Fruit fly (Drosophila melanogaster) whole organism, embryonic: ENCODE measurements around the gene Blm.

Experiments used
- Abd-B ChIP-seq: fragments of 200-800 bp; sonication (Bioruptor generic); optimal IDR thresholded peaks from 2 replicates; lab custom pipeline; 2018; ENCODE audit warnings: missing biosample characterization, mild to moderate bottlenecking, missing genetic modification characterization, moderate library complexity
- Adf1 ChIP-seq: fragments of 200-800 bp; sonication (Bioruptor generic); IDR thresholded peaks from 2 replicates; pipeline ENCODE4 v1.3.6; 2022; ENCODE audit warnings: missing biosample characterization, missing genetic modification characterization
- B-H1 ChIP-seq: fragments of 200-800 bp; sonication (Bioruptor generic); IDR thresholded peaks from 3 replicates; pipeline ENCODE4 v1.3.6; 2022; ENCODE audit warnings: missing biosample characterization, missing genetic modification characterization
- BEAF-32 ChIP-seq: fragments of 200-800 bp; sonication (Bioruptor generic); optimal IDR thresholded peaks from 3 replicates; lab custom pipeline; 2017; ENCODE audit warnings: missing biosample characterization, missing genetic modification characterization, mild to moderate bottlenecking, moderate library complexity, missing genetic modification reagents
- CG12071 ChIP-seq: fragments of 200-800 bp; sonication (Bioruptor generic); optimal IDR thresholded peaks from 3 replicates; lab custom pipeline; 2018; ENCODE audit warnings: missing biosample characterization, mild to moderate bottlenecking, missing genetic modification characterization
- CG12942 ChIP-seq: fragments of 200-800 bp; sonication (Bioruptor generic); optimal IDR thresholded peaks from 3 replicates; lab custom pipeline; 2016; ENCODE audit warnings: missing biosample characterization, missing genetic modification characterization
- CG13624 ChIP-seq: fragments of 200-800 bp; sonication (Bioruptor generic); optimal IDR thresholded peaks from 2 replicates; lab custom pipeline; 2016; ENCODE audit warnings: missing biosample characterization, missing genetic modification characterization
- CG17359 ChIP-seq: fragments of 200-800 bp; sonication (Bioruptor generic); optimal IDR thresholded peaks from 3 replicates; lab custom pipeline; 2018; ENCODE audit warnings: missing biosample characterization, mild to moderate bottlenecking, missing genetic modification characterization, moderate library complexity
- CG17385 ChIP-seq: fragments of 200-800 bp; sonication (Bioruptor generic); optimal IDR thresholded peaks from 3 replicates; lab custom pipeline; 2018; ENCODE audit warnings: missing biosample characterization, mild to moderate bottlenecking, missing genetic modification characterization
- CG18764 ChIP-seq: fragments of 200-800 bp; sonication (Bioruptor generic); optimal IDR thresholded peaks from 3 replicates; lab custom pipeline; 2016; ENCODE audit warnings: missing biosample characterization, missing genetic modification characterization
- CG34376 ChIP-seq: fragments of 200-800 bp; sonication (Bioruptor generic); optimal IDR thresholded peaks from 2 replicates; lab custom pipeline; 2018; ENCODE audit warnings: missing biosample characterization, mild to moderate bottlenecking, missing genetic modification characterization
- CG3838 ChIP-seq: fragments of 200-800 bp; sonication (Bioruptor generic); optimal IDR thresholded peaks from 3 replicates; lab custom pipeline; 2016; ENCODE audit warnings: missing biosample characterization, missing genetic modification characterization
- CG4282 ChIP-seq: fragments of 200-800 bp; sonication (Bioruptor generic); optimal IDR thresholded peaks from 2 replicates; lab custom pipeline; 2016; ENCODE audit warnings: missing biosample characterization, missing genetic modification characterization
- CG6854 ChIP-seq: fragments of 200-800 bp; sonication (Bioruptor generic); optimal IDR thresholded peaks from 3 replicates; lab custom pipeline; 2017; ENCODE audit warnings: missing biosample characterization, mild to moderate bottlenecking, missing genetic modification characterization
- CG8290 ChIP-seq, 3 experiments: fragments of 200-800 bp; sonication (Bioruptor generic); optimal IDR thresholded peaks; 2 replicates each; lab custom pipeline; 2016 to 2019; ENCODE audit warnings: missing biosample characterization in 3 of 3, missing genetic modification characterization in 3 of 3, mild to moderate bottlenecking in 2 of 3, moderate library complexity in 1 of 3
- CG8765 ChIP-seq: fragments of 200-800 bp; sonication (Bioruptor generic); IDR thresholded peaks from 2 replicates; pipeline ENCODE4 v1.3.6; 2022; ENCODE audit warnings: missing biosample characterization, missing genetic modification characterization
- CG9437 ChIP-seq: fragments of 200-800 bp; sonication (Bioruptor generic); optimal IDR thresholded peaks from 2 replicates; lab custom pipeline; 2018; ENCODE audit warnings: missing biosample characterization, mild to moderate bottlenecking, missing genetic modification characterization
- CTCF ChIP-seq: fragments of 200-800 bp; sonication (Bioruptor generic); optimal IDR thresholded peaks from 2 replicates; lab custom pipeline; 2017; ENCODE audit warnings: missing biosample characterization, mild to moderate bottlenecking, missing genetic modification characterization, moderate library complexity
- Deaf1 ChIP-seq: fragments of 200-800 bp; optimal IDR thresholded peaks from 3 replicates; lab custom pipeline; 2019; ENCODE audit warnings: missing biosample characterization, mild to moderate bottlenecking, missing genetic modification characterization, moderate library complexity
- Dref ChIP-seq: fragments of 200-800 bp; sonication (Bioruptor generic); IDR thresholded peaks from 2 replicates; pipeline ENCODE4 v1.3.6; 2022; ENCODE audit warnings: missing biosample characterization, missing genetic modification characterization
- Elba2 ChIP-seq: fragments of 200-800 bp; sonication (Bioruptor generic); optimal IDR thresholded peaks from 3 replicates; lab custom pipeline; 2016; ENCODE audit warnings: missing biosample characterization, missing genetic modification characterization
- Gsc ChIP-seq: fragments of 200-800 bp; sonication (Bioruptor generic); IDR thresholded peaks from 2 replicates; pipeline ENCODE4 v1.3.6; 2022; ENCODE audit warnings: missing biosample characterization, missing genetic modification characterization
- Gug ChIP-seq: fragments of 200-800 bp; sonication (Bioruptor generic); IDR thresholded peaks from 4 replicates; pipeline ENCODE4 v1.3.6; 2022; ENCODE audit warnings: missing biosample characterization, missing genetic modification characterization
- HLHmδ ChIP-seq: fragments of 200-800 bp; sonication (Bioruptor generic); optimal IDR thresholded peaks from 2 replicates; lab custom pipeline; 2018; ENCODE audit warnings: missing biosample characterization, mild to moderate bottlenecking, missing genetic modification characterization, moderate library complexity
- Hand ChIP-seq: fragments of 200-800 bp; sonication (Bioruptor generic); optimal IDR thresholded peaks from 2 replicates; lab custom pipeline; 2017; ENCODE audit warnings: mild to moderate bottlenecking, missing biosample characterization, missing genetic modification reagents, missing genetic modification characterization
- Lim3 ChIP-seq: fragments of 200-800 bp; sonication (Bioruptor generic); IDR thresholded peaks from 2 replicates; pipeline ENCODE4 v1.3.6; 2022; ENCODE audit warnings: missing biosample characterization, missing genetic modification characterization
- Med ChIP-seq: fragments of 200-800 bp; sonication (Bioruptor generic); peaks from one replicate; lab custom pipeline; 2016; ENCODE audit warnings: missing biosample characterization, missing genetic modification characterization, mild to moderate bottlenecking, inconsistent platforms, moderate library complexity
- Oaz ChIP-seq: fragments of 200-800 bp; sonication (Bioruptor generic); IDR thresholded peaks from 2 replicates; pipeline ENCODE4 v1.3.6; 2022; ENCODE audit warnings: missing biosample characterization, missing genetic modification characterization
- Trl ChIP-seq, 3 experiments: fragments of >200 bp in 2 of 3; fragments of 200-800 bp in 1 of 3; sonication (Bioruptor generic) in 1 of 3; optimal IDR thresholded peaks; 2 replicates in 1 of 3; 3 replicates in 2 of 3; lab custom pipeline; 2016 to 2017; ENCODE audit warnings: missing biosample characterization in 1 of 3, missing genetic modification characterization in 1 of 3
- Usf ChIP-seq: fragments of 200-800 bp; sonication (Bioruptor generic); optimal IDR thresholded peaks from 2 replicates; lab custom pipeline; 2017; ENCODE audit warnings: missing genotype, missing biosample characterization, missing genetic modification characterization
- ase ChIP-seq: fragments of 200-800 bp; sonication (Bioruptor generic); IDR thresholded peaks from 3 replicates; pipeline ENCODE4 v1.3.6; 2022; ENCODE audit warnings: missing biosample characterization, missing genetic modification characterization
- br ChIP-seq: fragments of >200 bp; optimal IDR thresholded peaks from 2 replicates; lab custom pipeline; 2017
- cwo ChIP-seq: fragments of 200-800 bp; sonication (Bioruptor generic); optimal IDR thresholded peaks from 3 replicates; lab custom pipeline; 2017; ENCODE audit warnings: missing biosample characterization, missing genetic modification characterization, mild to moderate bottlenecking, moderate library complexity, missing genetic modification reagents
- dati ChIP-seq: fragments of 200-800 bp; sonication (Bioruptor generic); IDR thresholded peaks from 2 replicates; pipeline ENCODE4 v1.3.6; 2022; ENCODE audit warnings: missing biosample characterization, missing genetic modification characterization
- emc ChIP-seq: fragments of 200-800 bp; sonication (Bioruptor generic); optimal IDR thresholded peaks from 2 replicates; lab custom pipeline; 2016; ENCODE audit warnings: missing biosample characterization, missing genetic modification characterization
- eve ChIP-seq, 2 experiments: fragments of >200 bp; optimal IDR thresholded peaks; 2 replicates each; lab custom pipeline; 2017; ENCODE audit warnings: missing biosample characterization in 2 of 2, missing genetic modification characterization in 2 of 2
- eyg ChIP-seq: fragments of 200-800 bp; sonication (Bioruptor generic); optimal IDR thresholded peaks from 3 replicates; lab custom pipeline; 2016; ENCODE audit warnings: missing biosample characterization, missing genetic modification characterization
- gem ChIP-seq: fragments of 200-800 bp; sonication (Bioruptor generic); optimal IDR thresholded peaks from 2 replicates; lab custom pipeline; 2019; ENCODE audit warnings: missing biosample characterization, mild to moderate bottlenecking, missing genetic modification characterization, moderate library complexity
- mam ChIP-seq: fragments of 200-800 bp; sonication (Bioruptor generic); optimal IDR thresholded peaks from 3 replicates; lab custom pipeline; 2016; ENCODE audit warnings: missing biosample characterization, missing genetic modification characterization
- otp ChIP-seq: fragments of 200-800 bp; sonication (Bioruptor generic); IDR thresholded peaks from 3 replicates; pipeline ENCODE4, ENCODE4 v1.3.6; 2022; ENCODE audit warnings: missing biosample characterization, missing genetic modification characterization
- prd ChIP-seq, 3 experiments: fragments of >200 bp in 2 of 3; fragments of 200-800 bp in 1 of 3; sonication (Bioruptor generic) in 1 of 3; optimal IDR thresholded peaks in 2 of 3; IDR thresholded peaks in 1 of 3; 2 replicates in 2 of 3; 3 replicates in 1 of 3; pipeline versions ENCODE4 v1.3.6 to Lab custom; 2017 to 2022; ENCODE audit warnings: missing biosample characterization in 1 of 3, missing genetic modification characterization in 1 of 3
- rib ChIP-seq: fragments of 200-800 bp; sonication (Bioruptor generic); IDR thresholded peaks from 2 replicates; pipeline ENCODE4 v1.3.6; 2022; ENCODE audit warnings: missing biosample characterization, missing genetic modification characterization
- scrt ChIP-seq: fragments of 200-800 bp; sonication (Bioruptor generic); optimal IDR thresholded peaks from 2 replicates; lab custom pipeline; 2018; ENCODE audit warnings: missing biosample characterization, mild to moderate bottlenecking, missing genetic modification characterization, moderate library complexity
- sens-2 ChIP-seq: fragments of 200-800 bp; sonication (Bioruptor generic); IDR thresholded peaks from 2 replicates; pipeline ENCODE4 v1.3.6; 2022; ENCODE audit warnings: missing biosample characterization, missing genetic modification characterization
- usp ChIP-seq: fragments of >200 bp; optimal IDR thresholded peaks from 2 replicates; lab custom pipeline; 2017; ENCODE audit warnings: missing biosample characterization, missing genetic modification characterization
- yki ChIP-seq: fragments of >200 bp; optimal IDR thresholded peaks from 3 replicates; lab custom pipeline; 2018

The Blm gene

dm6 chr3R:11759185-11759731 is 17.7 kb upstream of the Blm start (continued):
- peak; percentile 81 for TF ChIP-seq CG13624 (GFP tag; lab: Kevin White, UChicago)
- peak; percentile 14 for TF ChIP-seq CG3838
- TF ChIP-seq otp (GFP tag; lab: Robert Waterston, UW), result no peak
- TF ChIP-seq Gsc (GFP tag; lab: Robert Waterston, UW), result no peak
- no peak for TF ChIP-seq br (lab: Kevin White, UChicago)
- TF ChIP-seq CG8290 (GFP tag; optimal IDR thresholded peaks at IDR 0.05; lab: Kevin White, UChicago), result no peak
- TF ChIP-seq CG8290 (tag; optimal IDR thresholded peaks at IDR 0.05; lab: Kevin White, UChicago), result peak in 1 of 2 experiments; percentile 53
- TF ChIP-seq prd (optimal IDR thresholded peaks at IDR 0.05; lab: Kevin White, UChicago), result no peak
- TF ChIP-seq prd (GFP tag; IDR thresholded peaks at IDR 0.05; lab: Robert Waterston, UW), result no peak
- peak; percentile 33 for TF ChIP-seq cwo (GFP tag; lab: Kevin White, UChicago)
- TF ChIP-seq gem, result no peak
- TF ChIP-seq Dref (GFP tag; lab: Robert Waterston, UW), result no peak
- no peak for TF ChIP-seq CTCF
- no peak for TF ChIP-seq Abd-B (GFP tag; lab: Kevin White, UChicago)
- TF ChIP-seq CG17359 (tag; lab: Kevin White, UChicago), result no peak
- TF ChIP-seq yki (lab: Kevin White, UChicago), result no peak
- TF ChIP-seq scrt (GFP tag; lab: Kevin White, UChicago), result no peak
- no peak for TF ChIP-seq Adf1 (GFP tag; lab: Robert Waterston, UW)
- no peak for TF ChIP-seq CG9437
- no peak for TF ChIP-seq eyg
- no peak for TF ChIP-seq CG18764 (GFP tag; lab: Kevin White, UChicago)
- TF ChIP-seq eve (GFP tag; optimal IDR thresholded peaks at IDR 0.05; lab: Kevin White, UChicago), result no peak
- no peak for TF ChIP-seq Oaz (GFP tag; lab: Robert Waterston, UW)
- TF ChIP-seq ase (GFP tag; lab: Robert Waterston, UW), result no peak
- TF ChIP-seq usp (GFP tag; lab: Kevin White, UChicago), result no peak
- TF ChIP-seq mam (GFP tag; lab: Kevin White, UChicago), result no peak
- no peak for TF ChIP-seq sens-2 (GFP tag; lab: Robert Waterston, UW)
- TF ChIP-seq BEAF-32 (GFP tag; lab: Kevin White, UChicago), result no peak
- TF ChIP-seq Trl (optimal IDR thresholded peaks at IDR 0.05; lab: Kevin White, UChicago), result peak in 1 of 2 experiments; percentile 39
- no peak for TF ChIP-seq Trl (GFP tag; optimal IDR thresholded peaks at IDR 0.05; lab: Kevin White, UChicago)
- TF ChIP-seq CG4282 (GFP tag; lab: Kevin White, UChicago), result no peak
- no peak for TF ChIP-seq CG8765 (GFP tag; lab: Robert Waterston, UW)
- no peak for TF ChIP-seq Usf (GFP tag; lab: Kevin White, UChicago)
- TF ChIP-seq B-H1 (GFP tag; lab: Robert Waterston, UW), result no peak
- TF ChIP-seq CG12071 (GFP tag; lab: Kevin White, UChicago), result no peak
- no peak for TF ChIP-seq Hand (GFP tag; lab: Kevin White, UChicago)
- no peak for TF ChIP-seq CG12942 (GFP tag; lab: Kevin White, UChicago)
- no peak for TF ChIP-seq emc
- no peak for TF ChIP-seq CG34376
- no peak for TF ChIP-seq Lim3 (GFP tag; lab: Robert Waterston, UW)
- no peak for TF ChIP-seq dati (GFP tag; lab: Robert Waterston, UW)
- peak; percentile 64 for TF ChIP-seq Med (GFP tag; lab: Kevin White, UChicago)
- TF ChIP-seq Elba2 (GFP tag; lab: Kevin White, UChicago), result no peak
- no peak for TF ChIP-seq Deaf1 (tag; lab: Kevin White, UChicago)
- no peak for TF ChIP-seq Gug (GFP tag; lab: Robert Waterston, UW)
- TF ChIP-seq rib, result no peak
- peak; percentile 18 for TF ChIP-seq HLHmδ (GFP tag; lab: Kevin White, UChicago)
- peak; percentile 43 for TF ChIP-seq CG17385
- no peak for TF ChIP-seq CG6854 (GFP tag; lab: Kevin White, UChicago)
